Fruit fly (Drosophila melanogaster) whole organism, embryonic: Measurements from ENCODE around the gene bsf.

Experiments
- Abd-B ChIP-seq: fragments of 200-800 bp; sonication (Bioruptor generic); optimal IDR thresholded peaks from 2 replicates; lab custom pipeline; 2018; ENCODE audit warnings: missing biosample characterization, mild to moderate bottlenecking, missing genetic modification characterization, moderate library complexity
- Antp ChIP-seq: fragments of 200-800 bp; sonication (Bioruptor generic); optimal IDR thresholded peaks from 3 replicates; lab custom pipeline; 2016; ENCODE audit warnings: missing biosample characterization, missing genetic modification characterization
- B-H2 ChIP-seq: fragments of 200-800 bp; sonication (Bioruptor generic); optimal IDR thresholded peaks from 2 replicates; lab custom pipeline; 2018; ENCODE audit warnings: missing biosample characterization, mild to moderate bottlenecking, missing genetic modification characterization
- Bdp1 ChIP-seq: fragments of 200-800 bp; sonication (Bioruptor generic); optimal IDR thresholded peaks from 3 replicates; lab custom pipeline; 2016; ENCODE audit warnings: missing biosample characterization, missing genetic modification characterization
- C15 ChIP-seq: fragments of 200-800 bp; sonication (Bioruptor generic); IDR thresholded peaks from 3 replicates; pipeline ENCODE4 v1.3.6; 2022; ENCODE audit warnings: missing biosample characterization, missing genetic modification characterization
- CG10147 ChIP-seq: fragments of 200-800 bp; sonication (Bioruptor generic); optimal IDR thresholded peaks from 2 replicates; lab custom pipeline; 2019; ENCODE audit warnings: missing biosample characterization, mild to moderate bottlenecking, missing genetic modification characterization, moderate library complexity
- CG10267 ChIP-seq: fragments of 200-800 bp; sonication (Bioruptor generic); optimal IDR thresholded peaks from 2 replicates; lab custom pipeline; 2018; ENCODE audit warnings: missing biosample characterization, mild to moderate bottlenecking, missing genetic modification characterization, moderate library complexity
- CG10274 ChIP-seq: fragments of 200-800 bp; sonication (Bioruptor generic); optimal IDR thresholded peaks from 3 replicates; lab custom pipeline; 2017; ENCODE audit warnings: missing biosample characterization, mild to moderate bottlenecking, missing genetic modification characterization
- CG10654 ChIP-seq: fragments of 200-800 bp; sonication (Bioruptor generic); optimal IDR thresholded peaks from 2 replicates; lab custom pipeline; 2016; ENCODE audit warnings: missing biosample characterization, missing genetic modification characterization
- CG12104 ChIP-seq: fragments of 200-800 bp; sonication (Bioruptor generic); optimal IDR thresholded peaks from 3 replicates; lab custom pipeline; 2016; ENCODE audit warnings: missing biosample characterization, missing genetic modification characterization
- CG12744 ChIP-seq: fragments of 200-800 bp; sonication (Bioruptor generic); optimal IDR thresholded peaks from 2 replicates; lab custom pipeline; 2016; ENCODE audit warnings: missing biosample characterization, missing genetic modification characterization
- CG17385 ChIP-seq: fragments of 200-800 bp; sonication (Bioruptor generic); optimal IDR thresholded peaks from 3 replicates; lab custom pipeline; 2018; ENCODE audit warnings: missing biosample characterization, mild to moderate bottlenecking, missing genetic modification characterization
- CG17568 ChIP-seq: fragments of 200-800 bp; sonication (Bioruptor generic); optimal IDR thresholded peaks from 2 replicates; lab custom pipeline; 2018; ENCODE audit warnings: missing biosample characterization, mild to moderate bottlenecking, missing genetic modification characterization, moderate library complexity
- CG30020 ChIP-seq: fragments of 200-800 bp; optimal IDR thresholded peaks from 2 replicates; lab custom pipeline; 2019; ENCODE audit warnings: missing biosample characterization, mild to moderate bottlenecking, missing genetic modification characterization, moderate library complexity
- CG30403 ChIP-seq: fragments of 200-800 bp; sonication (Bioruptor generic); optimal IDR thresholded peaks from 3 replicates; lab custom pipeline; 2016; ENCODE audit warnings: missing biosample characterization, missing genetic modification characterization
- CG32767 ChIP-seq: fragments of 200-800 bp; sonication (Bioruptor generic); IDR thresholded peaks from 2 replicates; pipeline ENCODE4 v1.3.6; 2022; ENCODE audit warnings: missing biosample characterization, missing genetic modification characterization
- CG3407 ChIP-seq: fragments of 200-800 bp; sonication (Bioruptor generic); optimal IDR thresholded peaks from 2 replicates; lab custom pipeline; 2018; ENCODE audit warnings: missing biosample characterization, mild to moderate bottlenecking, missing genetic modification characterization
- CG3726 ChIP-seq: fragments of 200-800 bp; sonication (Bioruptor generic); IDR thresholded peaks from 3 replicates; pipeline ENCODE4, ENCODE4 v1.3.6; 2022; ENCODE audit warnings: missing biosample characterization, missing genetic modification characterization
- CG43689 ChIP-seq: fragments of 200-800 bp; sonication (Bioruptor generic); IDR thresholded peaks from 2 replicates; pipeline ENCODE4 v1.3.6; 2022; ENCODE audit warnings: missing biosample characterization, missing genetic modification characterization
- CG4617 ChIP-seq: fragments of 200-800 bp; sonication (Bioruptor generic); optimal IDR thresholded peaks from 3 replicates; lab custom pipeline; 2016; ENCODE audit warnings: missing biosample characterization, missing genetic modification characterization, borderline replicate concordance
- CG5245 ChIP-seq: fragments of 200-800 bp; sonication (Bioruptor generic); optimal IDR thresholded peaks from 3 replicates; lab custom pipeline; 2016; ENCODE audit warnings: missing biosample characterization, missing genetic modification characterization
- CG7357 ChIP-seq: fragments of 200-800 bp; sonication (Bioruptor generic); IDR thresholded peaks from 3 replicates; pipeline ENCODE4 v1.3.6; 2022; ENCODE audit warnings: missing biosample characterization, missing genetic modification characterization
- CG7963 ChIP-seq: fragments of 200-800 bp; sonication (Bioruptor generic); IDR thresholded peaks from 3 replicates; pipeline ENCODE4 v1.3.6; 2022; ENCODE audit warnings: missing biosample characterization, missing genetic modification characterization; ENCODE audit not compliant: partially characterized antibody
- CG8281 ChIP-seq: fragments of 200-800 bp; sonication (Bioruptor generic); optimal IDR thresholded peaks from 2 replicates; lab custom pipeline; 2018; ENCODE audit warnings: missing biosample characterization, mild to moderate bottlenecking, missing genetic modification characterization, moderate library complexity
- CG8765 ChIP-seq: fragments of 200-800 bp; sonication (Bioruptor generic); IDR thresholded peaks from 2 replicates; pipeline ENCODE4 v1.3.6; 2022; ENCODE audit warnings: missing biosample characterization, missing genetic modification characterization
- CG9817 ChIP-seq: fragments of 200-800 bp; sonication (Bioruptor generic); optimal IDR thresholded peaks from 2 replicates; lab custom pipeline; 2018; ENCODE audit warnings: missing biosample characterization, mild to moderate bottlenecking, missing genetic modification characterization, moderate library complexity
- Doc3 ChIP-seq: fragments of 200-800 bp; sonication (Bioruptor generic); IDR thresholded peaks from 3 replicates; pipeline ENCODE4 v1.3.6; 2022; ENCODE audit warnings: missing biosample characterization, missing genetic modification characterization; ENCODE audit not compliant: partially characterized antibody
- Ets97D ChIP-seq: fragments of 200-800 bp; sonication (Bioruptor generic); optimal IDR thresholded peaks from 3 replicates; lab custom pipeline; 2016; ENCODE audit warnings: missing biosample characterization, missing genetic modification characterization
- Fer1 ChIP-seq: fragments of 200-800 bp; sonication (Bioruptor generic); optimal IDR thresholded peaks from 2 replicates; lab custom pipeline; 2017; ENCODE audit warnings: missing biosample characterization, mild to moderate bottlenecking, missing genetic modification characterization
- NK7.1 ChIP-seq: fragments of 200-800 bp; sonication (Bioruptor generic); optimal IDR thresholded peaks from 3 replicates; lab custom pipeline; 2016; ENCODE audit warnings: missing biosample characterization, missing genetic modification characterization
- NfI ChIP-seq: fragments of 200-800 bp; sonication (Bioruptor generic); optimal IDR thresholded peaks from 3 replicates; lab custom pipeline; 2018; ENCODE audit warnings: missing biosample characterization, mild to moderate bottlenecking, missing genetic modification characterization, moderate library complexity
- amos ChIP-seq: fragments of 200-800 bp; sonication (Bioruptor generic); IDR thresholded peaks from 2 replicates; pipeline ENCODE4 v1.3.6; 2022; ENCODE audit warnings: missing biosample characterization, missing genetic modification characterization; ENCODE audit not compliant: partially characterized antibody
- ap ChIP-seq: fragments of 200-800 bp; sonication (Bioruptor generic); IDR thresholded peaks from 2 replicates; pipeline ENCODE4 v1.3.6; 2022; ENCODE audit warnings: missing biosample characterization, missing genetic modification characterization
- en ChIP-seq: fragments of 200-800 bp; sonication (Bioruptor generic); optimal IDR thresholded peaks from 2 replicates; lab custom pipeline; 2016; ENCODE audit warnings: missing biosample characterization, missing genetic modification characterization
- eve ChIP-seq, 2 experiments: fragments of >200 bp; optimal IDR thresholded peaks; 2 replicates each; lab custom pipeline; 2017; ENCODE audit warnings: missing biosample characterization in 2 of 2, missing genetic modification characterization in 2 of 2
- eyg ChIP-seq: fragments of 200-800 bp; sonication (Bioruptor generic); optimal IDR thresholded peaks from 3 replicates; lab custom pipeline; 2016; ENCODE audit warnings: missing biosample characterization, missing genetic modification characterization
- hkb ChIP-seq, 2 experiments: fragments of 200-800 bp in 1 of 2; fragments of >200 bp in 1 of 2; sonication (Bioruptor generic) in 1 of 2; IDR thresholded peaks in 1 of 2; optimal IDR thresholded peaks in 1 of 2; 2 replicates each; pipeline versions ENCODE4 v1.3.6 to Lab custom; 2017 to 2022; ENCODE audit warnings: missing biosample characterization in 1 of 2, missing genetic modification characterization in 1 of 2
- ind ChIP-seq: fragments of 200-800 bp; sonication (Bioruptor generic); optimal IDR thresholded peaks from 3 replicates; lab custom pipeline; 2016; ENCODE audit warnings: missing biosample characterization, missing genetic modification characterization
- insv ChIP-seq, 2 experiments: fragments of 200-800 bp; sonication (Bioruptor generic); optimal IDR thresholded peaks; 3 replicates each; lab custom pipeline; 2016 to 2018; ENCODE audit warnings: missing biosample characterization in 2 of 2, missing genetic modification characterization in 2 of 2
- jigr1 ChIP-seq: fragments of 200-800 bp; sonication (Bioruptor generic); IDR thresholded peaks from 3 replicates; pipeline ENCODE4 v1.3.6; 2022; ENCODE audit warnings: missing biosample characterization, missing genetic modification characterization
- kah ChIP-seq: fragments of 200-800 bp; sonication (Bioruptor generic); optimal IDR thresholded peaks from 2 replicates; lab custom pipeline; 2018; ENCODE audit warnings: missing biosample characterization, mild to moderate bottlenecking, missing genetic modification characterization
- nau ChIP-seq: fragments of 200-800 bp; sonication (Bioruptor generic); optimal IDR thresholded peaks from 3 replicates; lab custom pipeline; 2017; ENCODE audit warnings: missing biosample characterization, mild to moderate bottlenecking, missing genetic modification characterization, missing genetic modification reagents
- peb ChIP-seq: fragments of 200-800 bp; sonication (Bioruptor generic); IDR thresholded peaks from 2 replicates; pipeline ENCODE4 v1.3.6; 2022; ENCODE audit warnings: missing biosample characterization, missing genetic modification characterization
- rib ChIP-seq: fragments of 200-800 bp; sonication (Bioruptor generic); IDR thresholded peaks from 2 replicates; pipeline ENCODE4 v1.3.6; 2022; ENCODE audit warnings: missing biosample characterization, missing genetic modification characterization
- slou ChIP-seq: fragments of 200-800 bp; sonication (Bioruptor generic); optimal IDR thresholded peaks from 3 replicates; lab custom pipeline; 2016; ENCODE audit warnings: missing biosample characterization, missing genetic modification characterization
- tap ChIP-seq: fragments of 200-800 bp; optimal IDR thresholded peaks from 3 replicates; lab custom pipeline; 2019; ENCODE audit warnings: missing biosample characterization, mild to moderate bottlenecking, missing genetic modification characterization, moderate library complexity
- tna ChIP-seq: fragments of 200-800 bp; sonication (Bioruptor generic); IDR thresholded peaks from 2 replicates; pipeline ENCODE4 v1.3.6; 2022; ENCODE audit warnings: missing biosample characterization, missing genetic modification characterization; ENCODE audit not compliant: partially characterized antibody
- twi ChIP-seq: fragments of 200-800 bp; optimal IDR thresholded peaks from 2 replicates; lab custom pipeline; 2019; ENCODE audit warnings: missing biosample characterization, mild to moderate bottlenecking, missing genetic modification characterization, moderate library complexity
- unc-4 ChIP-seq: fragments of 200-800 bp; sonication (Bioruptor generic); IDR thresholded peaks from 2 replicates; pipeline ENCODE4 v1.3.6; 2022; ENCODE audit warnings: missing biosample characterization, missing genetic modification characterization; ENCODE audit not compliant: partially characterized antibody

Gene bsf

dm6 chr2L:18448639-18449430, 5.6 kb downstream of the bsf start, which contains the start of gene ncm (continued):
- TF ChIP-seq jigr1 (GFP tag; lab: Robert Waterston, UW) = no peak; the same call in 2 of the 3 replicates
- TF ChIP-seq rib (GFP tag; lab: Robert Waterston, UW) = no peak
- TF ChIP-seq ind (GFP tag; lab: Kevin White, UChicago) = peak; percentile 7
- peak; percentile 76 for TF ChIP-seq tna (GFP tag; lab: Robert Waterston, UW)
- no peak for TF ChIP-seq C15 (GFP tag; lab: Robert Waterston, UW)
- TF ChIP-seq CG8281 (tag; lab: Kevin White, UChicago) = no peak
- TF ChIP-seq tap = no peak
- TF ChIP-seq B-H2 (GFP tag; lab: Kevin White, UChicago) = no peak
- TF ChIP-seq CG7963 (GFP tag; lab: Robert Waterston, UW) = peak; percentile 68
- no peak for TF ChIP-seq CG12104 (GFP tag; lab: Kevin White, UChicago)
- TF ChIP-seq CG3726 (GFP tag; lab: Robert Waterston, UW) = no peak
- no peak for TF ChIP-seq CG9817 (tag; lab: Kevin White, UChicago)
- no peak for TF ChIP-seq Antp (GFP tag; lab: Kevin White, UChicago)
- TF ChIP-seq CG10147 (GFP tag; lab: Kevin White, UChicago) = no peak
- TF ChIP-seq nau (GFP tag; lab: Kevin White, UChicago) = no peak
- TF ChIP-seq kah (GFP tag; lab: Kevin White, UChicago) = no peak
- TF ChIP-seq CG3407 (GFP tag; lab: Kevin White, UChicago) = no peak
- TF ChIP-seq CG10267 = peak; percentile 47
- TF ChIP-seq CG30403 (GFP tag; lab: Kevin White, UChicago) = peak; percentile 45
- no peak for TF ChIP-seq insv (GFP tag; optimal IDR thresholded peaks at IDR 0.05; lab: Kevin White, UChicago)
- no peak for TF ChIP-seq CG5245 (GFP tag; lab: Kevin White, UChicago)
- TF ChIP-seq NK7.1 (GFP tag; lab: Kevin White, UChicago) = no peak
- TF ChIP-seq NfI (GFP tag; lab: Kevin White, UChicago) = no peak
- TF ChIP-seq eve (GFP tag; optimal IDR thresholded peaks at IDR 0.05; lab: Kevin White, UChicago) = no peak
- peak; percentile 96 for TF ChIP-seq CG17385 (GFP tag; lab: Kevin White, UChicago)
- no peak for TF ChIP-seq eyg (GFP tag; lab: Kevin White, UChicago)
- peak; percentile 77 for TF ChIP-seq Doc3
- no peak for TF ChIP-seq CG43689 (GFP tag; lab: Robert Waterston, UW)
- no peak for TF ChIP-seq en (GFP tag; lab: Kevin White, UChicago)
- TF ChIP-seq ap (GFP tag; lab: Robert Waterston, UW) = no peak
- TF ChIP-seq Abd-B (GFP tag; lab: Kevin White, UChicago) = no peak
- TF ChIP-seq CG10654 = no peak
- no peak for TF ChIP-seq Bdp1 (GFP tag; lab: Kevin White, UChicago)
- no peak for TF ChIP-seq Fer1 (GFP tag; lab: Kevin White, UChicago)
- no peak for TF ChIP-seq CG17568 (GFP tag; lab: Kevin White, UChicago)
- peak; percentile 96 for TF ChIP-seq CG30020 (tag; lab: Kevin White, UChicago)
- no peak for TF ChIP-seq CG32767 (GFP tag; lab: Robert Waterston, UW)
- peak; percentile 73 for TF ChIP-seq CG4617 (GFP tag; lab: Kevin White, UChicago)
- peak; percentile 91 for TF ChIP-seq unc-4 (GFP tag; lab: Robert Waterston, UW)
- TF ChIP-seq peb = no peak
- no peak for TF ChIP-seq CG10274 (GFP tag; lab: Kevin White, UChicago)
- no peak for TF ChIP-seq twi (tag; lab: Kevin White, UChicago)
- no peak for TF ChIP-seq CG7357 (GFP tag; lab: Robert Waterston, UW)
- TF ChIP-seq amos = peak; percentile 91
- no peak for TF ChIP-seq hkb (optimal IDR thresholded peaks at IDR 0.05; lab: Kevin White, UChicago)
- no peak for TF ChIP-seq hkb (GFP tag; IDR thresholded peaks at IDR 0.05; lab: Robert Waterston, UW)
- no peak for TF ChIP-seq CG8765 (GFP tag; lab: Robert Waterston, UW)
- TF ChIP-seq slou (GFP tag; lab: Kevin White, UChicago) = no peak
- TF ChIP-seq CG12744 (GFP tag; lab: Kevin White, UChicago) = no peak
- no peak for TF ChIP-seq Ets97D
